Fruit fly (Drosophila melanogaster) whole organism, embryonic: Measurements from ENCODE around the gene Targ3.

Experiments used
- BEAF-32 ChIP-seq: fragments of 200-800 bp; sonication (Bioruptor generic); optimal IDR thresholded peaks from 3 replicates; lab custom pipeline; 2017; ENCODE audit warnings: missing biosample characterization, missing genetic modification characterization, mild to moderate bottlenecking, moderate library complexity, missing genetic modification reagents
- Bgb ChIP-seq: fragments of 200-800 bp; sonication (Bioruptor generic); IDR thresholded peaks from 2 replicates; pipeline ENCODE4 v1.3.6; 2022; ENCODE audit warnings: missing biosample characterization, missing genetic modification characterization; ENCODE audit not compliant: partially characterized antibody
- BtbVII ChIP-seq: fragments of 200-800 bp; sonication (Bioruptor generic); optimal IDR thresholded peaks from 3 replicates; lab custom pipeline; 2017; ENCODE audit warnings: missing biosample characterization, mild to moderate bottlenecking, missing genetic modification characterization
- CG16779 ChIP-seq: fragments of 200-800 bp; sonication (Bioruptor generic); IDR thresholded peaks from 2 replicates; pipeline ENCODE4 v1.3.6; 2022; ENCODE audit warnings: missing biosample characterization, missing genetic modification characterization
- CG17568 ChIP-seq: fragments of 200-800 bp; sonication (Bioruptor generic); optimal IDR thresholded peaks from 2 replicates; lab custom pipeline; 2018; ENCODE audit warnings: missing biosample characterization, mild to moderate bottlenecking, missing genetic modification characterization, moderate library complexity
- CG17912 ChIP-seq: fragments of 200-800 bp; sonication (Bioruptor generic); optimal IDR thresholded peaks from 2 replicates; lab custom pipeline; 2018; ENCODE audit warnings: missing biosample characterization, mild to moderate bottlenecking, missing genetic modification characterization
- CG18599 ChIP-seq: fragments of 200-800 bp; sonication (Bioruptor generic); optimal IDR thresholded peaks from 3 replicates; lab custom pipeline; 2017; ENCODE audit warnings: missing biosample characterization, missing genetic modification characterization, mild to moderate bottlenecking, moderate library complexity, missing genetic modification reagents
- CG2678 ChIP-seq: fragments of 200-800 bp; sonication (Bioruptor generic); optimal IDR thresholded peaks from 3 replicates; lab custom pipeline; 2019; ENCODE audit warnings: missing biosample characterization, mild to moderate bottlenecking, missing genetic modification characterization, moderate library complexity
- CG30403 ChIP-seq: fragments of 200-800 bp; sonication (Bioruptor generic); optimal IDR thresholded peaks from 3 replicates; lab custom pipeline; 2016; ENCODE audit warnings: missing biosample characterization, missing genetic modification characterization
- CG30431 ChIP-seq: fragments of 200-800 bp; sonication (Bioruptor generic); optimal IDR thresholded peaks from 2 replicates; lab custom pipeline; 2017; ENCODE audit warnings: missing biosample characterization, missing genetic modification characterization
- CG33213 ChIP-seq: fragments of 200-800 bp; sonication (Bioruptor generic); optimal IDR thresholded peaks from 3 replicates; lab custom pipeline; 2016; ENCODE audit warnings: missing biosample characterization, missing genetic modification characterization
- CG33557 ChIP-seq: fragments of 200-800 bp; sonication (Bioruptor generic); optimal IDR thresholded peaks from 2 replicates; lab custom pipeline; 2019; ENCODE audit warnings: missing biosample characterization, mild to moderate bottlenecking, missing genetic modification characterization, moderate library complexity
- CG3407 ChIP-seq: fragments of 200-800 bp; sonication (Bioruptor generic); optimal IDR thresholded peaks from 2 replicates; lab custom pipeline; 2018; ENCODE audit warnings: missing biosample characterization, mild to moderate bottlenecking, missing genetic modification characterization
- CG34422 ChIP-seq: fragments of 200-800 bp; sonication (Bioruptor generic); IDR thresholded peaks from 3 replicates; pipeline ENCODE4 v1.3.6; 2022; ENCODE audit warnings: missing biosample characterization, missing genetic modification characterization
- CG4328 ChIP-seq: fragments of 200-800 bp; sonication (Bioruptor generic); optimal IDR thresholded peaks from 3 replicates; lab custom pipeline; 2017; ENCODE audit warnings: missing biosample characterization, missing genetic modification reagents, missing genetic modification characterization
- CG4707 ChIP-seq: fragments of 200-800 bp; sonication (Bioruptor generic); optimal IDR thresholded peaks from 2 replicates; lab custom pipeline; 2018; ENCODE audit warnings: missing biosample characterization, mild to moderate bottlenecking, missing genetic modification characterization, moderate library complexity
- CG7357 ChIP-seq: fragments of 200-800 bp; sonication (Bioruptor generic); IDR thresholded peaks from 3 replicates; pipeline ENCODE4 v1.3.6; 2022; ENCODE audit warnings: missing biosample characterization, missing genetic modification characterization
- CG7372 ChIP-seq: fragments of 200-800 bp; sonication (Bioruptor generic); IDR thresholded peaks from 2 replicates; pipeline ENCODE4 v1.3.6; 2022; ENCODE audit warnings: missing biosample characterization, missing genetic modification characterization
- CG7745 ChIP-seq: fragments of 200-800 bp; sonication (Bioruptor generic); optimal IDR thresholded peaks from 2 replicates; lab custom pipeline; 2018; ENCODE audit warnings: missing biosample characterization, mild to moderate bottlenecking, missing genetic modification characterization, moderate library complexity
- CG8290 ChIP-seq, 3 experiments: fragments of 200-800 bp; sonication (Bioruptor generic); optimal IDR thresholded peaks; 2 replicates each; lab custom pipeline; 2016 to 2019; ENCODE audit warnings: missing biosample characterization in 3 of 3, missing genetic modification characterization in 3 of 3, mild to moderate bottlenecking in 2 of 3, moderate library complexity in 1 of 3
- CG8388 ChIP-seq: fragments of 200-800 bp; sonication (Bioruptor generic); optimal IDR thresholded peaks from 2 replicates; lab custom pipeline; 2019; ENCODE audit warnings: missing biosample characterization, mild to moderate bottlenecking, missing genetic modification characterization, moderate library complexity
- CG9727 ChIP-seq: fragments of 200-800 bp; sonication (Bioruptor generic); optimal IDR thresholded peaks from 3 replicates; lab custom pipeline; 2017; ENCODE audit warnings: missing biosample characterization, mild to moderate bottlenecking, missing genetic modification characterization
- CTCF ChIP-seq: fragments of 200-800 bp; sonication (Bioruptor generic); optimal IDR thresholded peaks from 2 replicates; lab custom pipeline; 2017; ENCODE audit warnings: missing biosample characterization, mild to moderate bottlenecking, missing genetic modification characterization, moderate library complexity
- D19A ChIP-seq: fragments of 200-800 bp; optimal IDR thresholded peaks from 3 replicates; lab custom pipeline; 2019; ENCODE audit warnings: missing biosample characterization, mild to moderate bottlenecking, missing genetic modification characterization, moderate library complexity
- Dfd ChIP-seq, 2 experiments: fragments of >200 bp; optimal IDR thresholded peaks; 2 replicates each; lab custom pipeline; 2017; ENCODE audit warnings: missing biosample characterization in 2 of 2, missing genetic modification characterization in 2 of 2
- Dll ChIP-seq: fragments of 200-800 bp; sonication (Bioruptor generic); IDR thresholded peaks from 4 replicates; pipeline ENCODE4 v1.3.6; 2022; ENCODE audit warnings: missing biosample characterization, missing genetic modification characterization; ENCODE audit not compliant: partially characterized antibody
- Hmx ChIP-seq: fragments of 200-800 bp; sonication (Bioruptor generic); optimal IDR thresholded peaks from 2 replicates; lab custom pipeline; 2016; ENCODE audit warnings: missing biosample characterization, missing genetic modification characterization
- Hr51 ChIP-seq, 2 experiments: fragments of 200-800 bp; sonication (Bioruptor generic); optimal IDR thresholded peaks; 2 replicates in 1 of 2; 3 replicates in 1 of 2; lab custom pipeline; 2016 to 2018; ENCODE audit warnings: missing biosample characterization in 2 of 2, missing genetic modification characterization in 2 of 2, mild to moderate bottlenecking in 1 of 2, moderate library complexity in 1 of 2
- Lim3 ChIP-seq: fragments of 200-800 bp; sonication (Bioruptor generic); IDR thresholded peaks from 2 replicates; pipeline ENCODE4 v1.3.6; 2022; ENCODE audit warnings: missing biosample characterization, missing genetic modification characterization
- Mrtf ChIP-seq: fragments of 200-800 bp; sonication (Bioruptor generic); IDR thresholded peaks from 3 replicates; pipeline ENCODE4 v1.3.6; 2022; ENCODE audit warnings: missing biosample characterization, missing genetic modification characterization
- Nf-YC ChIP-seq: fragments of 200-800 bp; optimal IDR thresholded peaks from 3 replicates; lab custom pipeline; 2019; ENCODE audit warnings: missing biosample characterization, mild to moderate bottlenecking, missing genetic modification characterization, moderate library complexity
- Optix ChIP-seq: fragments of 200-800 bp; sonication (Bioruptor generic); IDR thresholded peaks from 3 replicates; pipeline ENCODE4 v1.3.6; 2022; ENCODE audit warnings: missing biosample characterization, missing genetic modification characterization
- Ptx1 ChIP-seq: fragments of 200-800 bp; sonication (Bioruptor generic); IDR thresholded peaks from 2 replicates; pipeline ENCODE4 v1.3.6; 2022; ENCODE audit warnings: missing biosample characterization, missing genetic modification characterization
- Side ChIP-seq: fragments of 200-800 bp; sonication (Bioruptor generic); optimal IDR thresholded peaks from 2 replicates; lab custom pipeline; 2016; ENCODE audit warnings: missing biosample characterization, missing genetic modification characterization
- Sox100B ChIP-seq: fragments of 200-800 bp; sonication (Bioruptor generic); optimal IDR thresholded peaks from 3 replicates; lab custom pipeline; 2018; ENCODE audit warnings: missing biosample characterization, mild to moderate bottlenecking, missing genetic modification characterization
- ara ChIP-seq: fragments of 200-800 bp; sonication (Bioruptor generic); IDR thresholded peaks from 2 replicates; pipeline ENCODE4 v1.3.6; 2022; ENCODE audit warnings: missing biosample characterization, missing genetic modification characterization
- cg ChIP-seq: fragments of 200-800 bp; sonication (Bioruptor generic); optimal IDR thresholded peaks from 3 replicates; lab custom pipeline; 2019; ENCODE audit warnings: missing biosample characterization, mild to moderate bottlenecking, missing genetic modification characterization, moderate library complexity
- dm ChIP-seq: fragments of 200-800 bp; sonication (Bioruptor generic); optimal IDR thresholded peaks from 3 replicates; lab custom pipeline; 2016; ENCODE audit warnings: missing biosample characterization, missing genetic modification characterization
- exex ChIP-seq: fragments of 200-800 bp; sonication (Bioruptor generic); optimal IDR thresholded peaks from 4 replicates; lab custom pipeline; 2018; ENCODE audit warnings: missing biosample characterization, mild to moderate bottlenecking, missing genetic modification characterization, moderate library complexity
- kni ChIP-seq: fragments of 200-800 bp; sonication (Bioruptor generic); optimal IDR thresholded peaks from 3 replicates; lab custom pipeline; 2017; ENCODE audit warnings: mild to moderate bottlenecking, missing biosample characterization, missing genetic modification reagents, missing genetic modification characterization
- nom ChIP-seq: fragments of 200-800 bp; sonication (Bioruptor generic); optimal IDR thresholded peaks from 2 replicates; lab custom pipeline; 2017; ENCODE audit warnings: missing biosample characterization, missing genetic modification characterization, mild to moderate bottlenecking, moderate library complexity, missing genetic modification reagents
- pita ChIP-seq: fragments of 200-800 bp; sonication (Bioruptor generic); optimal IDR thresholded peaks from 2 replicates; lab custom pipeline; 2017; ENCODE audit warnings: missing biosample characterization, mild to moderate bottlenecking, missing genetic modification characterization
- pzg ChIP-seq: fragments of 200-800 bp; sonication (Bioruptor generic); optimal IDR thresholded peaks from 3 replicates; lab custom pipeline; 2018; ENCODE audit warnings: missing biosample characterization, mild to moderate bottlenecking, missing genetic modification characterization, moderate library complexity
- slbo ChIP-seq: fragments of 200-800 bp; sonication (Bioruptor generic); IDR thresholded peaks from 2 replicates; pipeline ENCODE4 v1.3.6; 2022; ENCODE audit warnings: missing biosample characterization, missing genetic modification characterization
- wdn ChIP-seq: fragments of 200-800 bp; sonication (Bioruptor generic); IDR thresholded peaks from 2 replicates; pipeline ENCODE4 v1.3.6; 2022; ENCODE audit warnings: missing biosample characterization, missing genetic modification characterization
- z ChIP-seq: fragments of 200-800 bp; sonication (Bioruptor generic); IDR thresholded peaks from 3 replicates; pipeline ENCODE4 v1.3.6; 2022; ENCODE audit warnings: missing biosample characterization, missing genetic modification characterization

Targ3 gene

DNA sequence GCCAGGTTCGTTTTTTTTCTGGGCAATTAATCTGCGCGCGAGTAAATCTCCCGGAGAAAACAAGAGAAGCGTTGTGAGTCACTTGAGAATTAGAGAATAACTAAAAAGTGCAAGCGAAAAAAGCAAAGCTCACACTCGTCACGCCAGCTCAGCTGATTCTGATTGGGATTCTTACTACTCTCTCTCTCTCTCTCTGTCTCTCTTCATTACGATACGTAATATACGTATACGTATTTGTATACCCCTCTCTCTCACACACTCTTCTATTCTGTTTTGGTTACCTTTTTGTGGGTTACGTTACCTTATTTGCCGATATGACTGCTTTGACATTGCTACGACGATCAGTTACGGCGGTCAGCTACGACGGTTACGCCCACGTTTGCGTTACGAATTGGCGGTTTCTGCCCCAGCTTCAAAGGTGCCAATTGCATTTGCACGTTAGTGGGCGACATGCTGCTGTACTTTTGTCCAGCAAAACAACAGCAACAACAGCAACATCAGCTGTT is 6.2 kb downstream of the Targ3 start, which contains the start of the genes Targ1, CG10512 and Targ2 (continued):
- no peak for TF ChIP-seq Ptx1

DNA sequence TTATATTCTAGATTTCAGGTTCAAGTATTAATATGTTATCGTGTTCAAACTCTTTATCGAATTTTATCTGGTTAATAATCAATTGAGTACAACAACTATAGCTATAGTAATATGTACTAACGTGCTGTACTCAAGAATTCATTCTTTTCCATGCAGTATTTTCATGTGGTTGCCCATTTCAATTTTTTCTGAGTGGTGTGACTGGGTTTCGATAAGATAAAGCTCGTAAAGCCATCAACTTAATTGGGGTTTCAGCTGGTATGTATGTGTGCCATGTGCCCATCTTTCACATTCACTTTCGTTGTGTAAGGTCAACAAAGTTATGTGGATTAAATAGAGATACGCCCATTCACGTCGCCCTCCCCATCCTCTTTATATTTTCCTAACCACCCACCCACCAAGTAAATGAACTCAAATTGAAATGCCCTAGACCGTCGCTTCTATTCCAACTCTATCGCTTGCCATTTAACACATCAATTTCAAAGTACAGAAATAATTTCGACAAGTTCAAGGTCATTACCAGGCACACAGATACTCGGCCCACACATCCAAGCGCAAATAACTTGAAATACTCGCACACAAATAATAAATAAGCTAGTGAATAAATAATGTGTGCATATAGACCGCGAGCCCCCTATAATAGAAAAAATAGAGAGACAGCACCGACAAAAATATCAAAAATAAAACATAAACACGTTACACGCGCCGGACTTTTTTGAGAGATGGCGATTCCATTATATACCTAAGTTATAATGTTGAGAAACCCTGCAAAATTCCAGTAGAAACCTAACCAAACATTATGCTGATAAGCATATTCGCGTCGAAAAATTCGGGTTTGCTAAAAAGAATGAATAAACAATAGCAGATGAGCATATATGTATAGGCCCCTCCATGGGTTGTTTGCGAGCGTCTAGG is 8.2 kb downstream of the Targ3 start:
- no peak for TF ChIP-seq CG4707 (GFP tag; lab: Kevin White, UChicago)
- TF ChIP-seq CG3407 (GFP tag; lab: Kevin White, UChicago), result peak; percentile 2
- TF ChIP-seq Lim3 (GFP tag; lab: Robert Waterston, UW), result peak; percentile 17; the same call in 1 of the 2 replicates
- TF ChIP-seq z (GFP tag; lab: Robert Waterston, UW), result no peak
- TF ChIP-seq CG7745, result no peak
- TF ChIP-seq BEAF-32 (GFP tag; lab: Kevin White, UChicago), result no peak
- no peak for TF ChIP-seq Bgb (GFP tag; lab: Robert Waterston, UW)
- TF ChIP-seq CG34422 (GFP tag; lab: Robert Waterston, UW), result no peak
- TF ChIP-seq exex (tag; lab: Kevin White, UChicago), result peak; percentile 78
- no peak for TF ChIP-seq CG8388 (GFP tag; lab: Kevin White, UChicago)
- no peak for TF ChIP-seq nom (GFP tag; lab: Kevin White, UChicago)
- TF ChIP-seq pita (GFP tag; lab: Kevin White, UChicago), result no peak
- TF ChIP-seq Hmx (GFP tag; lab: Kevin White, UChicago), result no peak
- peak; percentile 14 for TF ChIP-seq CG33557 (GFP tag; lab: Kevin White, UChicago)
- TF ChIP-seq CG2678 (tag; lab: Kevin White, UChicago), result peak; percentile 52
- peak; percentile 26 for TF ChIP-seq CG4328 (GFP tag; lab: Kevin White, UChicago)
- TF ChIP-seq CG17912 (GFP tag; lab: Kevin White, UChicago), result no peak
- TF ChIP-seq Dfd (GFP tag; optimal IDR thresholded peaks at IDR 0.05; lab: Kevin White, UChicago), result no peak
- TF ChIP-seq BtbVII, result peak; percentile 44
- TF ChIP-seq cg (GFP tag; lab: Kevin White, UChicago), result peak; percentile 43
- TF ChIP-seq CTCF (GFP tag; lab: Kevin White, UChicago), result no peak
- TF ChIP-seq CG7372 (GFP tag; lab: Robert Waterston, UW), result no peak
- no peak for TF ChIP-seq Optix (GFP tag; lab: Robert Waterston, UW)
- no peak for TF ChIP-seq Side (GFP tag; lab: Kevin White, UChicago)
- peak; percentile 23 for TF ChIP-seq dm (GFP tag; lab: Kevin White, UChicago)
- TF ChIP-seq CG9727 (GFP tag; lab: Kevin White, UChicago), result peak; percentile 61
- no peak for TF ChIP-seq Dll
- no peak for TF ChIP-seq CG30431
- no peak for TF ChIP-seq slbo (GFP tag; lab: Robert Waterston, UW)
- TF ChIP-seq CG18599, result peak; percentile 49
- no peak for TF ChIP-seq CG8290 (GFP tag; optimal IDR thresholded peaks at IDR 0.05; lab: Kevin White, UChicago)
- peak in 1 of 2 experiments; percentile 33 for TF ChIP-seq CG8290 (tag; optimal IDR thresholded peaks at IDR 0.05; lab: Kevin White, UChicago)
- TF ChIP-seq ara (GFP tag; lab: Robert Waterston, UW), result no peak
- TF ChIP-seq CG33213, result no peak
- TF ChIP-seq Mrtf (GFP tag; lab: Robert Waterston, UW), result no peak
- peak; percentile 3 for TF ChIP-seq CG30403 (GFP tag; lab: Kevin White, UChicago)
- no peak for TF ChIP-seq Nf-YC (tag; lab: Kevin White, UChicago)
- no peak for TF ChIP-seq Hr51 (GFP tag; optimal IDR thresholded peaks at IDR 0.05; lab: Kevin White, UChicago)
- TF ChIP-seq CG17568 (GFP tag; lab: Kevin White, UChicago), result no peak
- no peak for TF ChIP-seq wdn
- no peak for TF ChIP-seq CG7357 (GFP tag; lab: Robert Waterston, UW)
- TF ChIP-seq Sox100B (GFP tag; lab: Kevin White, UChicago), result no peak
- no peak for TF ChIP-seq pzg (GFP tag; lab: Kevin White, UChicago)
- TF ChIP-seq D19A, result no peak
- TF ChIP-seq kni, result no peak
- no peak for TF ChIP-seq CG16779 (GFP tag; lab: Robert Waterston, UW)
